Worm (Caenorhabditis elegans) whole organism, L2 larva: ENCODE measurements around the gene C56E10.3.

Source experiments
- F13H6.1 ChIP-seq: sonication (generic microtip); optimal IDR thresholded peaks from 2 replicates; lab custom pipeline; 2016; ENCODE audit warnings: missing genetic modification characterization, missing compliant biosample characterization
- R02D3.7 ChIP-seq: fragments of 150-350 bp; optimal IDR thresholded peaks from 2 replicates; lab custom pipeline; 2014; ENCODE audit warnings: missing biosample characterization, missing genetic modification characterization
- Y55F3AM.14 ChIP-seq: fragments of 200-800 bp; sonication (Bioruptor generic); optimal IDR thresholded peaks from 2 replicates; lab custom pipeline; 2018; ENCODE audit warnings: mild to moderate bottlenecking, missing genetic modification characterization, missing compliant biosample characterization
- ZK546.5 ChIP-seq: sonication (generic microtip); optimal IDR thresholded peaks from 2 replicates; lab custom pipeline; 2017; ENCODE audit warnings: missing biosample characterization, missing genetic modification characterization
- aly-2 ChIP-seq: fragments of 150-350 bp; optimal IDR thresholded peaks from 2 replicates; lab custom pipeline; 2014; ENCODE audit warnings: missing biosample characterization, missing genetic modification characterization
- ama-1 ChIP-seq: fragments of 150-350 bp; optimal IDR thresholded peaks from 2 replicates; lab custom pipeline; 2018; ENCODE audit warnings: inconsistent platforms
- blmp-1 ChIP-seq: sonication (generic microtip); optimal IDR thresholded peaks from 2 replicates; lab custom pipeline; 2017; ENCODE audit warnings: missing genetic modification characterization, mild to moderate bottlenecking, missing compliant biosample characterization, antibody characterized with exemption, moderate library complexity; ENCODE audit not compliant: insufficient read depth
- ceh-16 ChIP-seq: fragments of 150-350 bp; optimal IDR thresholded peaks from 2 replicates; lab custom pipeline; 2014; ENCODE audit warnings: missing biosample characterization, missing genetic modification characterization
- ceh-82 ChIP-seq: fragments of 150-350 bp; optimal IDR thresholded peaks from 2 replicates; lab custom pipeline; 2014; ENCODE audit warnings: missing biosample characterization, missing genetic modification characterization
- crh-2 ChIP-seq: sonication (generic microtip); optimal IDR thresholded peaks from 2 replicates; lab custom pipeline; 2017; ENCODE audit warnings: missing biosample characterization, missing genetic modification characterization
- dmd-4 ChIP-seq: sonication (generic microtip); optimal IDR thresholded peaks from 2 replicates; lab custom pipeline; 2017; ENCODE audit warnings: missing biosample characterization, missing genetic modification characterization
- egl-27 ChIP-seq: sonication (generic microtip); optimal IDR thresholded peaks from 3 replicates; lab custom pipeline; 2017; ENCODE audit warnings: missing biosample characterization, missing genetic modification reagents, missing genetic modification characterization
- elt-1 ChIP-seq: fragments of 150-350 bp; optimal IDR thresholded peaks from 2 replicates; lab custom pipeline; 2014; ENCODE audit warnings: missing biosample characterization, missing genetic modification characterization
- elt-3 ChIP-seq: sonication (generic microtip); optimal IDR thresholded peaks from 2 replicates; lab custom pipeline; 2017; ENCODE audit warnings: missing biosample characterization, missing genetic modification characterization
- fos-1 ChIP-seq: fragments of 150-350 bp; optimal IDR thresholded peaks from 2 replicates; lab custom pipeline; 2014; ENCODE audit warnings: missing biosample characterization, missing genetic modification characterization
- gmeb-1 ChIP-seq: fragments of 150-350 bp; optimal IDR thresholded peaks from 2 replicates; lab custom pipeline; 2014; ENCODE audit warnings: missing biosample characterization, missing genetic modification characterization
- lin-11 ChIP-seq: fragments of 150-350 bp; sonication (generic microtip); optimal IDR thresholded peaks from 2 replicates; lab custom pipeline; 2014; ENCODE audit warnings: missing biosample characterization, missing genetic modification characterization, inconsistent platforms, mixed read lengths
- lin-13 ChIP-seq: fragments of 150-350 bp; optimal IDR thresholded peaks from 2 replicates; lab custom pipeline; 2014; ENCODE audit warnings: missing biosample characterization, missing genetic modification reagents, missing genetic modification characterization
- lin-39 ChIP-seq: fragments of 150-350 bp; optimal IDR thresholded peaks from 2 replicates; lab custom pipeline; 2014; ENCODE audit warnings: missing biosample characterization, missing genetic modification reagents, missing genetic modification characterization
- lsy-2 ChIP-seq, 2 experiments: fragments of 150-350 bp in 1 of 2; sonication (generic microtip) in 1 of 2; optimal IDR thresholded peaks; 2 replicates each; lab custom pipeline; 2014 to 2017; ENCODE audit warnings: missing biosample characterization in 2 of 2, missing genetic modification characterization in 2 of 2
- mab-5 ChIP-seq: fragments of 150-350 bp; optimal IDR thresholded peaks from 2 replicates; lab custom pipeline; 2014; ENCODE audit warnings: missing biosample characterization, missing genetic modification characterization
- mbf-1 ChIP-seq: sonication (generic microtip); optimal IDR thresholded peaks from 2 replicates; lab custom pipeline; 2017; ENCODE audit warnings: missing biosample characterization, missing genetic modification characterization
- mdl-1 ChIP-seq, 2 experiments: fragments of 150-350 bp in 1 of 2; sonication (generic microtip) in 1 of 2; optimal IDR thresholded peaks; 2 replicates each; lab custom pipeline; 2017; ENCODE audit warnings: missing biosample characterization in 2 of 2, missing genetic modification characterization in 2 of 2
- nhr-10 ChIP-seq: sonication (generic microtip); optimal IDR thresholded peaks from 2 replicates; lab custom pipeline; 2017; ENCODE audit warnings: missing biosample characterization, missing genetic modification characterization
- nhr-11 ChIP-seq: fragments of 150-350 bp; optimal IDR thresholded peaks from 2 replicates; lab custom pipeline; 2014; ENCODE audit warnings: missing biosample characterization, missing genetic modification characterization
- nhr-12 ChIP-seq: fragments of 150-350 bp; optimal IDR thresholded peaks from 2 replicates; lab custom pipeline; 2014; ENCODE audit warnings: missing biosample characterization, missing genetic modification characterization
- nhr-129 ChIP-seq: fragments of 150-350 bp; optimal IDR thresholded peaks from 2 replicates; lab custom pipeline; 2014; ENCODE audit warnings: missing biosample characterization, missing genetic modification characterization
- nhr-21 ChIP-seq: fragments of 150-350 bp; optimal IDR thresholded peaks from 2 replicates; lab custom pipeline; 2014; ENCODE audit warnings: missing biosample characterization, missing genetic modification characterization
- nhr-23 ChIP-seq: fragments of 150-350 bp; optimal IDR thresholded peaks from 2 replicates; lab custom pipeline; 2014; ENCODE audit warnings: missing biosample characterization, missing genetic modification reagents, missing genetic modification characterization
- nhr-237 ChIP-seq: fragments of 150-350 bp; optimal IDR thresholded peaks from 2 replicates; lab custom pipeline; 2014; ENCODE audit warnings: missing biosample characterization, missing genetic modification characterization
- nhr-25 ChIP-seq: fragments of 150-350 bp; sonication (generic microtip); optimal IDR thresholded peaks from 3 replicates; lab custom pipeline; 2014; ENCODE audit warnings: missing biosample characterization, missing genetic modification characterization
- nhr-6 ChIP-seq: fragments of 150-350 bp; optimal IDR thresholded peaks from 2 replicates; lab custom pipeline; 2014; ENCODE audit warnings: missing biosample characterization, missing genetic modification characterization
- peb-1 ChIP-seq: fragments of 150-350 bp; optimal IDR thresholded peaks from 2 replicates; lab custom pipeline; 2014; ENCODE audit warnings: missing biosample characterization, missing genetic modification characterization
- sem-4 ChIP-seq: fragments of 150-350 bp; optimal IDR thresholded peaks from 2 replicates; lab custom pipeline; 2014; ENCODE audit warnings: missing biosample characterization, missing genetic modification reagents, missing genetic modification characterization
- skn-1 ChIP-seq: sonication (generic microtip); optimal IDR thresholded peaks from 2 replicates; lab custom pipeline; 2017; ENCODE audit warnings: missing biosample characterization, missing genetic modification characterization
- sma-3 ChIP-seq: sonication (generic microtip); optimal IDR thresholded peaks from 2 replicates; lab custom pipeline; 2016; ENCODE audit warnings: missing genetic modification reagents, missing genetic modification characterization, missing compliant biosample characterization
- sma-9 ChIP-seq, 2 experiments: fragments of 150-350 bp in 1 of 2; sonication (generic microtip) in 1 of 2; optimal IDR thresholded peaks; 2 replicates each; lab custom pipeline; 2014 to 2016; ENCODE audit warnings: missing genetic modification characterization in 2 of 2, mild to moderate bottlenecking in 1 of 2, missing biosample characterization in 1 of 2, missing compliant biosample characterization in 1 of 2, missing genetic modification reagents in 1 of 2, moderate library complexity in 1 of 2
- snpc-4 ChIP-seq: fragments of 150-350 bp; optimal IDR thresholded peaks from 2 replicates; lab custom pipeline; 2014; ENCODE audit warnings: missing biosample characterization, missing genetic modification characterization
- unc-39 ChIP-seq: fragments of 150-350 bp; optimal IDR thresholded peaks from 2 replicates; lab custom pipeline; 2014; ENCODE audit warnings: missing biosample characterization, missing genetic modification characterization
- unc-55 ChIP-seq: fragments of 150-350 bp; sonication (generic microtip); optimal IDR thresholded peaks from 3 replicates; lab custom pipeline; 2014; ENCODE audit warnings: missing biosample characterization, missing genetic modification reagents, missing genetic modification characterization
- unc-62 ChIP-seq: fragments of 150-350 bp; optimal IDR thresholded peaks from 2 replicates; lab custom pipeline; 2014; ENCODE audit warnings: missing biosample characterization, missing genetic modification reagents, missing genetic modification characterization
- zag-1 ChIP-seq: fragments of 150-350 bp; optimal IDR thresholded peaks from 2 replicates; lab custom pipeline; 2014; ENCODE audit warnings: missing biosample characterization, missing genetic modification characterization
- ztf-1 ChIP-seq: fragments of 200-800 bp; sonication (Bioruptor generic); conservative IDR thresholded peaks from 2 replicates; pipeline ENCODE4 v1.3.6; 2022; ENCODE audit warnings: missing genetic modification characterization, missing compliant biosample characterization
- ztf-11 ChIP-seq: sonication (generic microtip); optimal IDR thresholded peaks from 2 replicates; lab custom pipeline; 2017; ENCODE audit warnings: missing biosample characterization, missing genetic modification characterization
- ztf-4 ChIP-seq: fragments of 150-350 bp; optimal IDR thresholded peaks from 2 replicates; lab custom pipeline; 2014; ENCODE audit warnings: missing biosample characterization, missing genetic modification characterization

The C56E10.3 gene

DNA sequence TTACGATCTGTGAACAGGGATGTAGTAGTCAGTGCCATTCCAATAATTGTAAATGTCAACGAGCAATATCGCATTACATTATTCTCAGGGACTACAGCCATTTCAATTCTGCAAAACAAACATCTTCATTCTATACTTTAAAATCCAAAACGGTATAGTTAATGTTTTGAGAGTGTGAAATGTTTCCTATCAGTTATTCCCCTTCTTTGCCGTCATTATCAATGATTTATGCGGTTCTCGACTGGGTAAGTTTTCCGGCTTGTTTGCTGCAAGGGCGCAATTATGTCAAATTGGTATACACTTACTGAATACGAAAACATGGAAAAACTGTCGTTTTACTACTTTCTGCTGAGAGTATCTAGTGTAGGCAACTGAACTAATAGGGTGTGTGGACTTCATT is 42.4 kb upstream of the C56E10.3 start, which contains the start of gene F23G4.1:
Gene F23G4.1, minus strand, starts transcription at position 101 of the 400 bp plus-strand sequence.
- TF ChIP-seq nhr-23 (tag; lab: Kevin White, UChicago) (no peak), snpc-4 (tag; lab: Kevin White, UChicago) (no peak), mbf-1 (tag; lab: Kevin White, UChicago) (no peak), nhr-6 (tag; lab: Kevin White, UChicago) (no peak), sem-4 (tag; lab: Kevin White, UChicago) (no peak), dmd-4 (no peak), lin-11 (no peak), ceh-16 (no peak), crh-2 (tag; lab: Kevin White, UChicago) (no peak), ztf-11 (tag; lab: Kevin White, UChicago) (no peak), elt-3 (tag; lab: Kevin White, UChicago) (no peak), nhr-21 (tag; lab: Kevin White, UChicago) (no peak), zag-1 (tag; lab: Kevin White, UChicago) (no peak), lsy-2 (tag; optimal IDR thresholded peaks at IDR 0.05; lab: Kevin White, UChicago) (no peak), unc-62 (GFP tag; lab: Kevin White, UChicago) (no peak), elt-1 (tag; lab: Kevin White, UChicago) (no peak), F13H6.1 (tag; lab: Kevin White, UChicago) (no peak), nhr-12 (tag; lab: Kevin White, UChicago) (no peak), nhr-129 (no peak), fos-1 (tag; lab: Kevin White, UChicago) (no peak)

DNA sequence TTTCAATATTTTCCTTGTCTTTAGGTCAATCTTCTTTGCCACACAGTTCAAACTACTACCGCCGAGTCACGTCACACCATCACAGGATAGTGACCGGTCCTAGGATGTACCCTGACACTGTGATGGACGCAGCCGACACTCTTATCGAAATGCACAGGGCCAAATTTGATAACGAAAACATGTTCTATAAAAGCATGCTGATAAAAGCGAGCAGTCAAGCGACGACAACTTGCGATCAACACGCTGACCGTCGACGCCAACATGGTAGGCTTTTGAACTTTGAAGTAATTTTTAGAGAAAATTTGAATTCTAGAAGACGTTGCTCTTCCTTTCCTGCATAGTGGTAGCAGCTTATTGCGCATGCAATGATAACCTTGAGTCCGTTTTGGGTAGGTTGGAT is 38.5 kb upstream of the C56E10.3 start, which contains the start of gene cpr-6:
Gene cpr-6, plus strand, starts transcription at position 217 of the 400 bp plus-strand sequence.
- no peak for TF ChIP-seq sem-4 (tag; lab: Kevin White, UChicago)
- TF ChIP-seq dmd-4: no peak
- TF ChIP-seq nhr-6 (tag; lab: Kevin White, UChicago): no peak
- peak; percentile 10 for TF ChIP-seq crh-2 (tag; lab: Kevin White, UChicago)
- peak; percentile 49 for TF ChIP-seq fos-1 (tag; lab: Kevin White, UChicago)
- TF ChIP-seq mdl-1 (tag; optimal IDR thresholded peaks at IDR 0.05; lab: Kevin White, UChicago): no peak
- no peak for TF ChIP-seq nhr-237 (tag; lab: Kevin White, UChicago)
- no peak for TF ChIP-seq unc-55
- TF ChIP-seq Y55F3AM.14 (GFP tag; lab: Kevin White, UChicago): no peak
- no peak for TF ChIP-seq nhr-129
- peak; percentile 11 for TF ChIP-seq sma-9 (GFP tag; optimal IDR thresholded peaks at IDR 0.05; lab: Kevin White, UChicago)
- no peak for TF ChIP-seq sma-9 (tag; optimal IDR thresholded peaks at IDR 0.05; lab: Kevin White, UChicago)
- TF ChIP-seq ztf-1: no peak
- peak; percentile 61 for TF ChIP-seq F13H6.1 (tag; lab: Kevin White, UChicago)
- no peak for TF ChIP-seq nhr-21 (tag; lab: Kevin White, UChicago)
- TF ChIP-seq ama-1 (lab: Kevin White, UChicago): no peak
- no peak for TF ChIP-seq ceh-16
- TF ChIP-seq gmeb-1: peak; percentile 8
- TF ChIP-seq unc-62 (GFP tag; lab: Kevin White, UChicago): no peak
- TF ChIP-seq mbf-1 (tag; lab: Kevin White, UChicago): no peak
- no peak for TF ChIP-seq nhr-12 (tag; lab: Kevin White, UChicago)
- no peak for TF ChIP-seq ztf-11 (tag; lab: Kevin White, UChicago)
- TF ChIP-seq egl-27 (tag; lab: Kevin White, UChicago): no peak
- no peak for TF ChIP-seq ZK546.5
- TF ChIP-seq elt-1 (tag; lab: Kevin White, UChicago): no peak
- TF ChIP-seq nhr-10 (tag; lab: Kevin White, UChicago): no peak
- no peak for TF ChIP-seq snpc-4 (tag; lab: Kevin White, UChicago)
- TF ChIP-seq sma-3 (GFP tag; lab: Kevin White, UChicago): no peak
- no peak for TF ChIP-seq nhr-25 (tag; lab: Kevin White, UChicago)
- TF ChIP-seq unc-39: no peak
- no peak for TF ChIP-seq blmp-1 (tag; lab: Kevin White, UChicago)

DNA sequence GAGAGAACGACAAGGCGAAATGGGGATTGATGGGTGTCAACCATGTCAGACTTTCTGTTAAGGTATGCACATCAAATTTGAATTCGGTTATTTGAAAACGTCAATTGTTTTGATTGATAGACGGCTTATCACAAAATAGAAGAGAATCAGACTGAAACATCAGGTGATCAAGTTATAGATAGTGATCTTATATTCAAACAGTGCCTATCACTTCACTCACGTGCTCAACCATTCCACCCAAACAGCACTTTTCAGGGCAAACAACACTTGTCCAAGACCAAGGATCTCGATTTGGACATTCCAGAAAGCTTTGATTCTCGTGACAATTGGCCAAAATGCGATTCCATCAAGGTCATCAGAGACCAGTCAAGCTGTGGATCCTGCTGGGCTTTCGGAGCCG is 37.9 kb upstream of the C56E10.3 start:
- TF ChIP-seq elt-1 (tag; lab: Kevin White, UChicago) (no peak), lsy-2 (tag; optimal IDR thresholded peaks at IDR 0.05; lab: Kevin White, UChicago) (no peak), nhr-12 (tag; lab: Kevin White, UChicago) (no peak), nhr-21 (tag; lab: Kevin White, UChicago) (no peak), lin-11 (no peak), nhr-11 (no peak), gmeb-1 (peak; percentile 43), ztf-4 (no peak), mbf-1 (tag; lab: Kevin White, UChicago) (no peak), lin-39 (tag; lab: Kevin White, UChicago) (no peak), nhr-129 (no peak), skn-1 (tag; lab: Kevin White, UChicago) (no peak), aly-2 (no peak), lin-13 (GFP tag; lab: Kevin White, UChicago) (no peak), dmd-4 (no peak), ztf-11 (tag; lab: Kevin White, UChicago) (no peak), elt-3 (tag; lab: Kevin White, UChicago) (no peak), ceh-82 (tag; lab: Kevin White, UChicago) (no peak), R02D3.7 (tag; lab: Kevin White, UChicago) (no peak), mab-5 (tag; lab: Kevin White, UChicago) (no peak), nhr-10 (tag; lab: Kevin White, UChicago) (no peak), nhr-25 (tag; lab: Kevin White, UChicago) (no peak), nhr-23 (tag; lab: Kevin White, UChicago) (no peak), fos-1 (tag; lab: Kevin White, UChicago) (peak; percentile 14), unc-39 (no peak), egl-27 (tag; lab: Kevin White, UChicago) (no peak), blmp-1 (tag; lab: Kevin White, UChicago) (no peak), ama-1 (lab: Kevin White, UChicago) (no peak), F13H6.1 (tag; lab: Kevin White, UChicago) (peak; percentile 11), peb-1 (tag; lab: Kevin White, UChicago) (no peak)
